Worm (Caenorhabditis elegans) whole organism, L3 larva: ENCODE measurements around the gene col-128.
A peak's percentile ranks its signal among the peaks of the same experiment; 100 is the strongest.

Experiments
- ZK546.5 ChIP-seq: sonication (generic microtip); optimal IDR thresholded peaks from 2 replicates; lab custom pipeline; 2017; ENCODE audit warnings: missing biosample characterization, missing genetic modification characterization
- ama-1 ChIP-seq: fragments of 150-350 bp; optimal IDR thresholded peaks from 2 replicates; lab custom pipeline; 2018

ce11 chrIV:11593415-11594190, 41.8 kb upstream of the col-128 start, which contains the start of gene F40F11.3:
- peak; percentile 81 for TF ChIP-seq ama-1 (lab: Kevin White, UChicago)
- TF ChIP-seq ZK546.5 (tag; lab: Kevin White, UChicago) = no peak
